Worm (Caenorhabditis elegans): ENCODE data around the gene srh-44.

Gene srh-44

ce11 chrII:11496767-11497166, 18.1 kb upstream of the srh-44 start, which contains the start of gene emc-5:
Gene emc-5, plus strand, starts transcription at chrII:11496780.
- TF ChIP-seq skn-1 (tag; optimal IDR thresholded peaks at IDR 0.05) (no peak), nfya-1 (tag; optimal IDR thresholded peaks at IDR 0.05; ENCODE audit: insufficient read depth) (peak; percentile 21), pqm-1 (tag; optimal IDR thresholded peaks at IDR 0.05) (no peak), ceh-9 (tag; optimal IDR thresholded peaks at IDR 0.05) (no peak), zag-1 (tag; optimal IDR thresholded peaks at IDR 0.05) (no peak), lin-39 (tag; optimal IDR thresholded peaks at IDR 0.05) (peak; percentile 69)

ce11 chrII:11497365-11497764, 17.5 kb upstream of the srh-44 start, which contains the start of gene B0334.5:
Gene B0334.5, plus strand, starts transcription at chrII:11497665.
- TF ChIP-seq zag-1 (tag; optimal IDR thresholded peaks at IDR 0.05) (no peak), lin-15B (tag; optimal IDR thresholded peaks at IDR 0.05) (no peak), R02D3.7 (tag; optimal IDR thresholded peaks at IDR 0.05) (no peak), tbx-2 (tag; optimal IDR thresholded peaks at IDR 0.05) (no peak), pha-4 (tag; optimal IDR thresholded peaks at IDR 0.05) (no peak), ama-1 (optimal IDR thresholded peaks at IDR 0.05) (no peak), sea-2 (GFP tag; optimal IDR thresholded peaks at IDR 0.05) (no peak), ceh-28 (tag; optimal IDR thresholded peaks at IDR 0.05) (no peak), egl-27 (tag; optimal IDR thresholded peaks at IDR 0.05) (no peak), nhr-11 (tag; optimal IDR thresholded peaks at IDR 0.05) (no peak), nhr-43 (tag; optimal IDR thresholded peaks at IDR 0.05; ENCODE audit: poor library complexity, severe bottlenecking) (no peak), unc-62 (GFP tag; optimal IDR thresholded peaks at IDR 0.05) (no peak), ztf-4 (tag; optimal IDR thresholded peaks at IDR 0.05) (no peak), lin-39 (tag; optimal IDR thresholded peaks at IDR 0.05) (no peak), nhr-25 (tag; optimal IDR thresholded peaks at IDR 0.05) (no peak), skn-1 (tag; optimal IDR thresholded peaks at IDR 0.05) (no peak), nhr-67 (tag; optimal IDR thresholded peaks at IDR 0.05) (no peak)

ce11 chrII:11500198-11500597, 14.7 kb upstream of the srh-44 start, which contains the start of gene B0334.20:
Gene B0334.20, minus strand, starts transcription at chrII:11500459.
- TF ChIP-seq elt-2 (tag; optimal IDR thresholded peaks at IDR 0.05) (peak; percentile 44), R02D3.7 (tag; optimal IDR thresholded peaks at IDR 0.05) (no peak)

ce11 chrII:11501956-11502355, 12.9 kb upstream of the srh-44 start:
- TF ChIP-seq elt-2 (tag; optimal IDR thresholded peaks at IDR 0.05) (no peak), nhr-67 (tag; optimal IDR thresholded peaks at IDR 0.05) (no peak), nhr-25 (tag; optimal IDR thresholded peaks at IDR 0.05) (peak; percentile 60), ceh-82 (tag; optimal IDR thresholded peaks at IDR 0.05) (no peak), pqm-1 (tag; optimal IDR thresholded peaks at IDR 0.05) (no peak), nhr-43 (tag; optimal IDR thresholded peaks at IDR 0.05; ENCODE audit: poor library complexity, severe bottlenecking) (peak; percentile 81), nhr-23 (tag; optimal IDR thresholded peaks at IDR 0.05) (peak; percentile 49), elt-3 (tag; optimal IDR thresholded peaks at IDR 0.05) (peak; percentile 98 to 100 (median 100)), ceh-9 (tag; optimal IDR thresholded peaks at IDR 0.05) (no peak), ztf-4 (tag; optimal IDR thresholded peaks at IDR 0.05) (no peak), tbx-2 (tag; optimal IDR thresholded peaks at IDR 0.05) (peak; percentile 39)

ce11 chrII:11503761-11504160, 11.1 kb upstream of the srh-44 start:
- TF ChIP-seq ceh-28 (tag; optimal IDR thresholded peaks at IDR 0.05) (no peak), lin-39 (tag; optimal IDR thresholded peaks at IDR 0.05) (no peak), zag-1 (tag; optimal IDR thresholded peaks at IDR 0.05) (no peak), pha-4 (tag; optimal IDR thresholded peaks at IDR 0.05) (no peak), unc-39 (tag; optimal IDR thresholded peaks at IDR 0.05) (no peak), skn-1 (tag; optimal IDR thresholded peaks at IDR 0.05) (no peak), jun-1 (tag; optimal IDR thresholded peaks at IDR 0.05) (no peak), unc-62 (GFP tag; optimal IDR thresholded peaks at IDR 0.05) (no peak), aly-2 (tag; optimal IDR thresholded peaks at IDR 0.05) (no peak), R02D3.7 (tag; optimal IDR thresholded peaks at IDR 0.05) (no peak), nhr-25 (tag; optimal IDR thresholded peaks at IDR 0.05) (no peak), ceh-16 (tag; optimal IDR thresholded peaks at IDR 0.05) (no peak), nhr-43 (tag; optimal IDR thresholded peaks at IDR 0.05; ENCODE audit: poor library complexity, severe bottlenecking) (no peak), fkh-2 (tag; optimal IDR thresholded peaks at IDR 0.05) (no peak), fkh-10 (GFP tag; optimal IDR thresholded peaks at IDR 0.05) (no peak), mml-1 (tag; optimal IDR thresholded peaks at IDR 0.05) (no peak)

DNA sequence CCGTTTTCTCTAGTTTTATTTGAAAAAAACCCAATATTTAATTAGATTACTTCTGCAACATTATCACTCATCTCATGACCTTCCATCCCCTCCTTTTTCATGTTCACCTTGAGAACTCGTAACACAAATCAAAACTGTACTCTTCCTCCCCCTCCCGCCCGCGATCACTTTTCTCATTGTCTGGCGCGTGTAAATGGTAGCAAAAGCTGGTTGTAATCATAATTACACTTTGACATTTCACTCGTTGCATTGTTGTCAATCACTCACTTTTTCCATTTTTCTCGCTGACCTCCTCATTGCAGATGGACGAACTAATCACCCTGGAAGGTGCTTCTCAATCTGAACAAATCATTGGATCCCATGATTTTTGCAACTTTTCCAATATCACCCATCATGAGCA, 4.5 kb upstream of the srh-44 start, which contains the start of gene npr-41:
npr-41 (plus strand) TSS at position 301 of the 400 bp plus-strand sequence.
- TF ChIP-seq pqm-1 (tag; optimal IDR thresholded peaks at IDR 0.05) (no peak), nhr-25 (tag; optimal IDR thresholded peaks at IDR 0.05) (peak; percentile 69)

Data from whole organism, L3 larva.